Worm (Caenorhabditis elegans): Measurements from ENCODE around the gene oac-55.

Gene oac-55

ce11 chrV:3808336-3808735, 47.4 kb downstream of the oac-55 start, which contains the start of gene srw-6:
TSS of gene srw-6 (plus strand) at chrV:3808636.
- TF ChIP-seq nhr-76 (tag; optimal IDR thresholded peaks at IDR 0.05) (no peak), ham-2 (GFP tag; optimal IDR thresholded peaks at IDR 0.05) (no peak), sem-2 (GFP tag; optimal IDR thresholded peaks at IDR 0.05) (no peak), nhr-237 (tag; optimal IDR thresholded peaks at IDR 0.05) (no peak), pha-4 (tag; optimal IDR thresholded peaks at IDR 0.05) (no peak), ceh-39 (tag; optimal IDR thresholded peaks at IDR 0.05) (no peak), zip-8 (tag; optimal IDR thresholded peaks at IDR 0.05) (no peak), ces-1 (GFP tag; optimal IDR thresholded peaks at IDR 0.05) (no peak), unc-120 (tag; optimal IDR thresholded peaks at IDR 0.05; ENCODE audit: poor library complexity, severe bottlenecking) (no peak), elt-1 (tag; optimal IDR thresholded peaks at IDR 0.05; ENCODE audit: borderline replicate concordance, insufficient read depth) (no peak), drap-1 (GFP tag; optimal IDR thresholded peaks at IDR 0.05) (no peak), lin-13 (tag; optimal IDR thresholded peaks at IDR 0.05) (no peak)

DNA sequence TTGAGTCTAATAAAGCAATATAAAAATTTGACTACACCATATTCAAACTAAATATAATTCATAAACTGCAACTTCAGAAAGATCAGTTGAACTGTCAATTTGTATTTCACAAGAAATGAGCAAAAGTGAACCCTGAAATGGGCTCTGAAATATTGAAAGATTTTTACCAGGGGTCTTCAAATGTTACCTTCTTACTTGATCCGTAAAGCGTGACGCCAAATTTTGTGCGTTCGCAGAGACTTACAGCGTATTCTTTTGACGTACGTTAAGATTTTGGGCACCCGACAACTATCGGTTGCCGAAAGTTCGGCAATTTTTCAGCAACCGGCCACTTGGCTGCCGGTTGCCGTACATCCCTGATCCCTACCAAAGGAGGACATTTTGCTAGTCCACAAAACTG, 49.1 kb downstream of the oac-55 start:
- TF ChIP-seq ceh-39 (tag; optimal IDR thresholded peaks at IDR 0.05) (no peak), ceh-43 (GFP tag; optimal IDR thresholded peaks at IDR 0.05) (no peak), pha-4 (tag; optimal IDR thresholded peaks at IDR 0.05) (no peak), drap-1 (GFP tag; optimal IDR thresholded peaks at IDR 0.05) (no peak), mab-5 (tag; optimal IDR thresholded peaks at IDR 0.05) (no peak), tbx-8 (GFP tag; optimal IDR thresholded peaks at IDR 0.05) (no peak), M03D4.4 (tag; optimal IDR thresholded peaks at IDR 0.05) (no peak), ham-2 (GFP tag; optimal IDR thresholded peaks at IDR 0.05) (no peak), cnd-1 (tag; optimal IDR thresholded peaks at IDR 0.05) (no peak), nhr-12 (tag; optimal IDR thresholded peaks at IDR 0.05) (no peak), unc-39 (tag; optimal IDR thresholded peaks at IDR 0.05) (no peak), mep-1 (tag; optimal IDR thresholded peaks at IDR 0.05) (no peak), lin-32 (GFP tag; optimal IDR thresholded peaks at IDR 0.05) (no peak), lin-13 (tag; optimal IDR thresholded peaks at IDR 0.05) (no peak), ceh-83 (GFP tag; optimal IDR thresholded peaks at IDR 0.05) (no peak), sem-2 (GFP tag; optimal IDR thresholded peaks at IDR 0.05) (no peak), nhr-237 (tag; optimal IDR thresholded peaks at IDR 0.05) (no peak), nhr-76 (tag; optimal IDR thresholded peaks at IDR 0.05) (no peak)

ce11 chrV:3811541-3811940, 50.6 kb downstream of the oac-55 start, which contains the start of gene scl-13:
TSS of gene scl-13 (minus strand) at chrV:3811641.
- no peak for TF ChIP-seq ham-2 (GFP tag; optimal IDR thresholded peaks at IDR 0.05)
- TF ChIP-seq ceh-83 (GFP tag; optimal IDR thresholded peaks at IDR 0.05): no peak
- TF ChIP-seq zip-8 (tag; optimal IDR thresholded peaks at IDR 0.05): no peak
- TF ChIP-seq lsy-2 (tag; optimal IDR thresholded peaks at IDR 0.05): no peak
- no peak for TF ChIP-seq ztf-11 (tag; optimal IDR thresholded peaks at IDR 0.05)
- no peak for TF ChIP-seq nhr-76 (tag; optimal IDR thresholded peaks at IDR 0.05)
- no peak for TF ChIP-seq mls-2 (tag; optimal IDR thresholded peaks at IDR 0.05)
- no peak for TF ChIP-seq nhr-28 (tag; optimal IDR thresholded peaks at IDR 0.05)
- no peak for TF ChIP-seq elt-3 (tag; optimal IDR thresholded peaks at IDR 0.05)
- no peak for TF ChIP-seq hlh-1 (tag; optimal IDR thresholded peaks at IDR 0.05)
- TF ChIP-seq flh-1 (GFP tag; optimal IDR thresholded peaks at IDR 0.05): no peak
- TF ChIP-seq unc-62 (GFP tag; optimal IDR thresholded peaks at IDR 0.05): no peak
- no peak for TF ChIP-seq unc-120 (tag; optimal IDR thresholded peaks at IDR 0.05; ENCODE audit: poor library complexity, severe bottlenecking)
- no peak for TF ChIP-seq nhr-2 (tag; optimal IDR thresholded peaks at IDR 0.05)
- TF ChIP-seq nhr-12 (tag; optimal IDR thresholded peaks at IDR 0.05): no peak
- no peak for TF ChIP-seq lin-32 (GFP tag; optimal IDR thresholded peaks at IDR 0.05)
- TF ChIP-seq drap-1 (GFP tag; optimal IDR thresholded peaks at IDR 0.05): no peak
- TF ChIP-seq tbx-8 (GFP tag; optimal IDR thresholded peaks at IDR 0.05): no peak

DNA sequence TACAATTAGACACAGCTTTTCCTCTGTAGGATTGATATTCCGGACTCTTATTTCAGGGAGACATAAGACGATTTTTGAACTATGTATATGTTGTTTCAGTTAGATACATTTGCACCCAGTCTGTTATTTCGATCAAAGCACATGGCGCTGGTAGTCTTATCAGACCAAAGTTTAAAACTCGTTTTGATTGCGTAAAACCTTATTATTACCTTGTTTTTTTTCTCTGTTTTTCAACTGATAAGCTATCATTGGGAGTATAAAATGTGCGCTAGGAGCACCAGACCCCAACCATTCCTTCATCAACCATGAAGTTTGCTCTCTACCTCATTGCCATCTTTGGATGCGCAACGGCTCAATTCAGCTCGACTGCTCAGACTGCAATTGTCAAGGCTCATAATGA, 51.4 kb downstream of the oac-55 start, which contains the start of gene scl-12:
scl-12 (plus strand) TSS at position 301 of the 400 bp plus-strand sequence.
- TF ChIP-seq unc-39 (tag; optimal IDR thresholded peaks at IDR 0.05): no peak
- no peak for TF ChIP-seq nhr-2 (tag; optimal IDR thresholded peaks at IDR 0.05)
- TF ChIP-seq ceh-83 (GFP tag; optimal IDR thresholded peaks at IDR 0.05): no peak
- no peak for TF ChIP-seq tbx-8 (GFP tag; optimal IDR thresholded peaks at IDR 0.05)
- TF ChIP-seq mls-2 (tag; optimal IDR thresholded peaks at IDR 0.05): no peak
- no peak for TF ChIP-seq hlh-1 (tag; optimal IDR thresholded peaks at IDR 0.05)
- TF ChIP-seq blmp-1 (tag; optimal IDR thresholded peaks at IDR 0.05): no peak
- no peak for TF ChIP-seq snpc-4 (tag; optimal IDR thresholded peaks at IDR 0.05)
- no peak for TF ChIP-seq ceh-43 (GFP tag; optimal IDR thresholded peaks at IDR 0.05)
- TF ChIP-seq elt-1 (tag; optimal IDR thresholded peaks at IDR 0.05; ENCODE audit: borderline replicate concordance, insufficient read depth): no peak
- no peak for TF ChIP-seq zip-8 (tag; optimal IDR thresholded peaks at IDR 0.05)
- TF ChIP-seq sem-2 (GFP tag; optimal IDR thresholded peaks at IDR 0.05): no peak
- TF ChIP-seq M03D4.4 (tag; optimal IDR thresholded peaks at IDR 0.05): no peak
- no peak for TF ChIP-seq mab-5 (tag; optimal IDR thresholded peaks at IDR 0.05)
- no peak for TF ChIP-seq cnd-1 (tag; optimal IDR thresholded peaks at IDR 0.05)

Data from whole organism, mixed stage, embryonic.